Fruit fly (Drosophila melanogaster) whole organism, embryonic: ENCODE measurements around the gene CG13053.
A peak's percentile ranks its signal among the peaks of the same experiment; 100 is the strongest.

ENCODE experiments used
- B-H1 ChIP-seq: fragments of 200-800 bp; sonication (Bioruptor generic); IDR thresholded peaks from 3 replicates; pipeline ENCODE4 v1.3.6; 2022; ENCODE audit warnings: missing biosample characterization, missing genetic modification characterization
- BtbVII ChIP-seq: fragments of 200-800 bp; sonication (Bioruptor generic); optimal IDR thresholded peaks from 3 replicates; lab custom pipeline; 2017; ENCODE audit warnings: missing biosample characterization, mild to moderate bottlenecking, missing genetic modification characterization
- Bteb2 ChIP-seq: fragments of 200-800 bp; sonication (Bioruptor generic); optimal IDR thresholded peaks from 2 replicates; lab custom pipeline; 2016; ENCODE audit warnings: missing biosample characterization, missing genetic modification characterization
- CG1024 ChIP-seq: fragments of 200-800 bp; sonication (Bioruptor generic); IDR thresholded peaks from 2 replicates; pipeline ENCODE4 v1.3.6; 2022; ENCODE audit warnings: missing biosample characterization, missing genetic modification characterization
- CG10321 ChIP-seq: fragments of 200-800 bp; sonication (Bioruptor generic); IDR thresholded peaks from 2 replicates; pipeline ENCODE4 v1.3.6; 2022; ENCODE audit warnings: missing biosample characterization, missing genetic modification characterization
- CG11085 ChIP-seq: fragments of 200-800 bp; sonication (Bioruptor generic); IDR thresholded peaks from 2 replicates; pipeline ENCODE4 v1.3.6; 2022; ENCODE audit warnings: missing biosample characterization, missing genetic modification characterization
- CG11560 ChIP-seq: fragments of 200-800 bp; sonication (Bioruptor generic); IDR thresholded peaks from 3 replicates; pipeline ENCODE4 v1.3.6; 2022; ENCODE audit warnings: missing biosample characterization, missing genetic modification characterization
- CG11696 ChIP-seq: fragments of 200-800 bp; sonication (Bioruptor generic); IDR thresholded peaks from 2 replicates; pipeline ENCODE4 v1.3.6; 2022; ENCODE audit warnings: missing biosample characterization, missing genetic modification characterization
- CG12236 ChIP-seq: fragments of 200-800 bp; sonication (Bioruptor generic); optimal IDR thresholded peaks from 2 replicates; lab custom pipeline; 2016; ENCODE audit warnings: missing biosample characterization, missing genetic modification characterization
- CG14710 ChIP-seq: fragments of 200-800 bp; sonication (Bioruptor generic); optimal IDR thresholded peaks from 3 replicates; lab custom pipeline; 2019; ENCODE audit warnings: missing biosample characterization, mild to moderate bottlenecking, missing genetic modification characterization, moderate library complexity
- CG1529 ChIP-seq: fragments of 200-800 bp; sonication (Bioruptor generic); optimal IDR thresholded peaks from 3 replicates; lab custom pipeline; 2018; ENCODE audit warnings: missing biosample characterization, missing genetic modification characterization
- CG17359 ChIP-seq: fragments of 200-800 bp; sonication (Bioruptor generic); optimal IDR thresholded peaks from 3 replicates; lab custom pipeline; 2018; ENCODE audit warnings: missing biosample characterization, mild to moderate bottlenecking, missing genetic modification characterization, moderate library complexity
- CG18764 ChIP-seq: fragments of 200-800 bp; sonication (Bioruptor generic); optimal IDR thresholded peaks from 3 replicates; lab custom pipeline; 2016; ENCODE audit warnings: missing biosample characterization, missing genetic modification characterization
- CG30403 ChIP-seq: fragments of 200-800 bp; sonication (Bioruptor generic); optimal IDR thresholded peaks from 3 replicates; lab custom pipeline; 2016; ENCODE audit warnings: missing biosample characterization, missing genetic modification characterization
- CG32532 ChIP-seq: fragments of 200-800 bp; sonication (Bioruptor generic); IDR thresholded peaks from 2 replicates; pipeline ENCODE4 v1.3.6; 2022; ENCODE audit warnings: missing biosample characterization, missing genetic modification characterization
- CG34224 ChIP-seq: fragments of 200-800 bp; sonication (Bioruptor generic); IDR thresholded peaks from 3 replicates; pipeline ENCODE4 v1.3.6; 2022; ENCODE audit warnings: missing biosample characterization, missing genetic modification characterization; ENCODE audit not compliant: partially characterized antibody
- CG34376 ChIP-seq: fragments of 200-800 bp; sonication (Bioruptor generic); optimal IDR thresholded peaks from 2 replicates; lab custom pipeline; 2018; ENCODE audit warnings: missing biosample characterization, mild to moderate bottlenecking, missing genetic modification characterization
- CG34422 ChIP-seq: fragments of 200-800 bp; sonication (Bioruptor generic); IDR thresholded peaks from 3 replicates; pipeline ENCODE4 v1.3.6; 2022; ENCODE audit warnings: missing biosample characterization, missing genetic modification characterization
- CG43689 ChIP-seq: fragments of 200-800 bp; sonication (Bioruptor generic); IDR thresholded peaks from 2 replicates; pipeline ENCODE4 v1.3.6; 2022; ENCODE audit warnings: missing biosample characterization, missing genetic modification characterization
- CG4424 ChIP-seq: fragments of 200-800 bp; sonication (Bioruptor generic); optimal IDR thresholded peaks from 3 replicates; lab custom pipeline; 2016; ENCODE audit warnings: missing biosample characterization, missing genetic modification characterization
- CG5180 ChIP-seq: fragments of 200-800 bp; sonication (Bioruptor generic); optimal IDR thresholded peaks from 3 replicates; lab custom pipeline; 2017; ENCODE audit warnings: missing biosample characterization, missing genetic modification characterization, mild to moderate bottlenecking, moderate library complexity, missing genetic modification reagents
- CG6765 ChIP-seq: fragments of 200-800 bp; sonication (Bioruptor generic); optimal IDR thresholded peaks from 3 replicates; lab custom pipeline; 2017; ENCODE audit warnings: missing biosample characterization, mild to moderate bottlenecking, missing genetic modification characterization
- CG7556 ChIP-seq: fragments of 200-800 bp; sonication (Bioruptor generic); optimal IDR thresholded peaks from 2 replicates; lab custom pipeline; 2017; ENCODE audit warnings: missing biosample characterization, mild to moderate bottlenecking, missing genetic modification characterization
- CG7987 ChIP-seq: fragments of 200-800 bp; sonication (Bioruptor generic); optimal IDR thresholded peaks from 2 replicates; lab custom pipeline; 2018; ENCODE audit warnings: missing biosample characterization, mild to moderate bottlenecking, missing genetic modification characterization, moderate library complexity
- CG8478 ChIP-seq: fragments of >200 bp; optimal IDR thresholded peaks from 2 replicates; lab custom pipeline; 2018
- CG9797 ChIP-seq: fragments of 200-800 bp; sonication (Bioruptor generic); optimal IDR thresholded peaks from 3 replicates; lab custom pipeline; 2018; ENCODE audit warnings: missing biosample characterization, mild to moderate bottlenecking, missing genetic modification characterization
- Chrac-16 ChIP-seq: fragments of 200-800 bp; sonication (Bioruptor generic); optimal IDR thresholded peaks from 3 replicates; lab custom pipeline; 2016; ENCODE audit warnings: missing biosample characterization, missing genetic modification characterization
- CkIIα-i1 ChIP-seq: fragments of 200-800 bp; sonication (Bioruptor generic); IDR thresholded peaks from 2 replicates; pipeline ENCODE4 v1.3.6; 2022; ENCODE audit warnings: missing biosample characterization, missing genetic modification characterization
- Dll ChIP-seq: fragments of 200-800 bp; sonication (Bioruptor generic); IDR thresholded peaks from 4 replicates; pipeline ENCODE4 v1.3.6; 2022; ENCODE audit warnings: missing biosample characterization, missing genetic modification characterization; ENCODE audit not compliant: partially characterized antibody
- Lim3 ChIP-seq: fragments of 200-800 bp; sonication (Bioruptor generic); IDR thresholded peaks from 2 replicates; pipeline ENCODE4 v1.3.6; 2022; ENCODE audit warnings: missing biosample characterization, missing genetic modification characterization
- Med ChIP-seq: fragments of 200-800 bp; sonication (Bioruptor generic); peaks from one replicate; lab custom pipeline; 2016; ENCODE audit warnings: missing biosample characterization, missing genetic modification characterization, mild to moderate bottlenecking, inconsistent platforms, moderate library complexity
- Neu2 ChIP-seq: fragments of 200-800 bp; sonication (Bioruptor generic); optimal IDR thresholded peaks from 3 replicates; lab custom pipeline; 2016; ENCODE audit warnings: missing biosample characterization, missing genetic modification characterization, borderline replicate concordance
- Sox100B ChIP-seq: fragments of 200-800 bp; sonication (Bioruptor generic); optimal IDR thresholded peaks from 3 replicates; lab custom pipeline; 2018; ENCODE audit warnings: missing biosample characterization, mild to moderate bottlenecking, missing genetic modification characterization
- al ChIP-seq: fragments of 200-800 bp; sonication (Bioruptor generic); IDR thresholded peaks from 2 replicates; pipeline ENCODE4 v1.3.6; 2022; ENCODE audit warnings: missing biosample characterization, missing genetic modification characterization
- ap ChIP-seq: fragments of 200-800 bp; sonication (Bioruptor generic); IDR thresholded peaks from 2 replicates; pipeline ENCODE4 v1.3.6; 2022; ENCODE audit warnings: missing biosample characterization, missing genetic modification characterization
- bbx ChIP-seq: fragments of 200-800 bp; sonication (Bioruptor generic); IDR thresholded peaks from 2 replicates; pipeline ENCODE4 v1.3.6; 2022; ENCODE audit warnings: missing biosample characterization, missing genetic modification characterization; ENCODE audit not compliant: partially characterized antibody
- btn ChIP-seq: fragments of 200-800 bp; sonication (Bioruptor generic); optimal IDR thresholded peaks from 2 replicates; lab custom pipeline; 2016; ENCODE audit warnings: missing biosample characterization, missing genetic modification characterization
- cas ChIP-seq: fragments of 200-800 bp; sonication (Bioruptor generic); IDR thresholded peaks from 2 replicates; pipeline ENCODE4 v1.3.6; 2022; ENCODE audit warnings: missing biosample characterization, missing genetic modification characterization
- cg ChIP-seq: fragments of 200-800 bp; sonication (Bioruptor generic); optimal IDR thresholded peaks from 3 replicates; lab custom pipeline; 2019; ENCODE audit warnings: missing biosample characterization, mild to moderate bottlenecking, missing genetic modification characterization, moderate library complexity
- ci ChIP-seq: fragments of 200-800 bp; sonication (Bioruptor generic); IDR thresholded peaks from 3 replicates; pipeline ENCODE4 v1.3.6; 2022; ENCODE audit warnings: missing biosample characterization, missing genetic modification characterization
- cwo ChIP-seq: fragments of 200-800 bp; sonication (Bioruptor generic); optimal IDR thresholded peaks from 3 replicates; lab custom pipeline; 2017; ENCODE audit warnings: missing biosample characterization, missing genetic modification characterization, mild to moderate bottlenecking, moderate library complexity, missing genetic modification reagents
- da ChIP-seq: fragments of 200-800 bp; sonication (Bioruptor generic); optimal IDR thresholded peaks from 2 replicates; lab custom pipeline; 2016; ENCODE audit warnings: missing biosample characterization, missing genetic modification characterization
- en ChIP-seq: fragments of 200-800 bp; sonication (Bioruptor generic); optimal IDR thresholded peaks from 2 replicates; lab custom pipeline; 2016; ENCODE audit warnings: missing biosample characterization, missing genetic modification characterization
- fd96Cb ChIP-seq: fragments of 200-800 bp; sonication (Bioruptor generic); optimal IDR thresholded peaks from 2 replicates; lab custom pipeline; 2018; ENCODE audit warnings: missing biosample characterization, mild to moderate bottlenecking, missing genetic modification characterization, moderate library complexity
- gsb ChIP-seq: fragments of 200-800 bp; sonication (Bioruptor generic); IDR thresholded peaks from 2 replicates; pipeline ENCODE4 v1.3.6; 2022; ENCODE audit warnings: missing biosample characterization, missing genetic modification characterization
- ham ChIP-seq: fragments of 200-800 bp; sonication (Bioruptor generic); IDR thresholded peaks from 2 replicates; pipeline ENCODE4 v1.3.6; 2022; ENCODE audit warnings: missing biosample characterization, missing genetic modification characterization
- maf-S ChIP-seq: fragments of 200-800 bp; sonication (Bioruptor generic); optimal IDR thresholded peaks from 2 replicates; lab custom pipeline; 2016; ENCODE audit warnings: missing biosample characterization, missing genetic modification characterization
- shn ChIP-seq: fragments of 200-800 bp; sonication (Bioruptor generic); optimal IDR thresholded peaks from 3 replicates; lab custom pipeline; 2016; ENCODE audit warnings: missing biosample characterization, missing genetic modification characterization
- sim ChIP-seq: fragments of 200-800 bp; sonication (Bioruptor generic); IDR thresholded peaks from 2 replicates; pipeline ENCODE4 v1.3.6; 2022; ENCODE audit warnings: missing biosample characterization, missing genetic modification characterization
- sqz ChIP-seq: fragments of 200-800 bp; sonication (Bioruptor generic); optimal IDR thresholded peaks from 3 replicates; lab custom pipeline; 2018; ENCODE audit warnings: missing biosample characterization, mild to moderate bottlenecking, missing genetic modification characterization
- stc ChIP-seq: fragments of 200-800 bp; sonication (Bioruptor generic); IDR thresholded peaks from 2 replicates; pipeline ENCODE4 v1.3.6; 2022; ENCODE audit warnings: missing biosample characterization, missing genetic modification characterization
- tio ChIP-seq: fragments of 200-800 bp; sonication (Bioruptor generic); optimal IDR thresholded peaks from 2 replicates; lab custom pipeline; 2017; ENCODE audit warnings: missing biosample characterization, missing genetic modification characterization, inconsistent platforms
- zf30C ChIP-seq: fragments of 200-800 bp; sonication (Bioruptor generic); optimal IDR thresholded peaks from 3 replicates; lab custom pipeline; 2018; ENCODE audit warnings: missing biosample characterization, mild to moderate bottlenecking, missing genetic modification characterization

CG13053 gene

DNA sequence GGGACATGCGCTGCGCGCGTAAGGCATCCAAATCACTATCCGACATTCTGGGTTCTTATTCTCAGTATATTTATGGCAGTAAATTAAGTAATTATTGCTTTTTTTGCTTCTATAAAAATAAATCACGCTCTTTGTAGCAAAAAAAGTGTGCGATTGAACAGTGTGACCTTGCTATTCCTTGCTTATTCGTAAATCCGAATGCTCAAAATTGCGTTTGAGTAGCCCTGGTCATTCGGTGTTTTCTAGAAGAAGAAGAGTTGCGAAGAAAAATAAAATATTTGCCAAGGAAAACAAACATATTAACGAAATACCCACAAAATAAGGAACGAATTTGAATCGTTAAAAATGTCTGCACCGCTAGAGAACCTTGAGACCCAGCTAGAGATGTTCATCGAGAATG is 27.7 kb downstream of the CG13053 start, which contains the start of the genes PDCD-5 and MED10 (continued):
- TF ChIP-seq CG17359 (tag; lab: Kevin White, UChicago) = peak; percentile 45
- no peak for TF ChIP-seq Sox100B (GFP tag; lab: Kevin White, UChicago)
- peak; percentile 90 for TF ChIP-seq CG11560 (tag; lab: Robert Waterston, UW)
- no peak for TF ChIP-seq zf30C (GFP tag; lab: Kevin White, UChicago)
- TF ChIP-seq gsb = no peak
- TF ChIP-seq CG11085 (GFP tag; lab: Robert Waterston, UW) = no peak
- no peak for TF ChIP-seq cas
- TF ChIP-seq CG5180 = no peak
- TF ChIP-seq btn (GFP tag; lab: Kevin White, UChicago) = no peak
- no peak for TF ChIP-seq da
- TF ChIP-seq al (GFP tag; lab: Robert Waterston, UW) = no peak
- no peak for TF ChIP-seq en (GFP tag; lab: Kevin White, UChicago)
- TF ChIP-seq CG34224 = no peak
- TF ChIP-seq Dll = no peak
- TF ChIP-seq Neu2 (GFP tag; lab: Kevin White, UChicago) = no peak
- no peak for TF ChIP-seq CG4424
- no peak for TF ChIP-seq maf-S (GFP tag; lab: Kevin White, UChicago)
- no peak for TF ChIP-seq CG1529 (GFP tag; lab: Kevin White, UChicago)
- no peak for TF ChIP-seq CG12236 (GFP tag; lab: Kevin White, UChicago)
- TF ChIP-seq CG11696 (GFP tag; lab: Robert Waterston, UW) = no peak
- no peak for TF ChIP-seq tio (GFP tag; lab: Kevin White, UChicago)
- TF ChIP-seq Bteb2 (GFP tag; lab: Kevin White, UChicago) = no peak
- TF ChIP-seq CG9797 (GFP tag; lab: Kevin White, UChicago) = peak; percentile 77
- TF ChIP-seq Chrac-16 (GFP tag; lab: Kevin White, UChicago) = no peak
- TF ChIP-seq sqz (GFP tag; lab: Kevin White, UChicago) = no peak
- TF ChIP-seq CG8478 (lab: Kevin White, UChicago) = no peak
- TF ChIP-seq CG43689 (GFP tag; lab: Robert Waterston, UW) = no peak
- no peak for TF ChIP-seq sim (GFP tag; lab: Robert Waterston, UW)
- TF ChIP-seq CG7556 (GFP tag; lab: Kevin White, UChicago) = no peak
- no peak for TF ChIP-seq CG18764 (GFP tag; lab: Kevin White, UChicago)
- no peak for TF ChIP-seq CG10321 (GFP tag; lab: Robert Waterston, UW)
- TF ChIP-seq CG1024 (GFP tag; lab: Robert Waterston, UW) = no peak
- TF ChIP-seq ci (GFP tag; lab: Robert Waterston, UW) = no peak
- no peak for TF ChIP-seq CG34376 (GFP tag; lab: Kevin White, UChicago)
- TF ChIP-seq CG14710 (tag; lab: Kevin White, UChicago) = peak; percentile 83
- peak; percentile 55 for TF ChIP-seq CG7987 (GFP tag; lab: Kevin White, UChicago)
- TF ChIP-seq cg (GFP tag; lab: Kevin White, UChicago) = no peak
- TF ChIP-seq Med (GFP tag; lab: Kevin White, UChicago) = peak; percentile 89
- peak; percentile 75; the same call in 1 of the 3 replicates for TF ChIP-seq CG34422 (GFP tag; lab: Robert Waterston, UW)
- no peak for TF ChIP-seq Lim3 (GFP tag; lab: Robert Waterston, UW)
- TF ChIP-seq CkIIα-i1 (GFP tag; lab: Robert Waterston, UW) = no peak
- no peak for TF ChIP-seq stc (GFP tag; lab: Robert Waterston, UW)
- no peak for TF ChIP-seq ap (GFP tag; lab: Robert Waterston, UW)
- TF ChIP-seq fd96Cb (tag; lab: Kevin White, UChicago) = no peak
- TF ChIP-seq B-H1 (GFP tag; lab: Robert Waterston, UW) = no peak
- no peak for TF ChIP-seq CG32532 (GFP tag; lab: Robert Waterston, UW)
- TF ChIP-seq bbx (GFP tag; lab: Robert Waterston, UW) = 0 out of 2 replicates have a peak, but pooled peaks have one; percentile 28
- TF ChIP-seq CG30403 (GFP tag; lab: Kevin White, UChicago) = peak; percentile 4
- no peak for TF ChIP-seq cwo
- TF ChIP-seq BtbVII (GFP tag; lab: Kevin White, UChicago) = no peak
- TF ChIP-seq shn = no peak
- TF ChIP-seq CG6765 = no peak
- TF ChIP-seq ham = no peak
